Worm (Caenorhabditis elegans) whole organism, L1 larva: ENCODE data around the gene T28F12.1.

Experiments
- egl-27 ChIP-seq, 2 experiments: fragments of 150-350 bp in 1 of 2; sonication (generic microtip); optimal IDR thresholded peaks; 3 replicates each; lab custom pipeline; 2017 to 2018; ENCODE audit warnings: missing biosample characterization in 2 of 2, missing genetic modification characterization in 2 of 2, missing genetic modification reagents in 2 of 2
- mdl-1 ChIP-seq, 2 experiments: fragments of 150-350 bp; optimal IDR thresholded peaks; 2 replicates each; lab custom pipeline; 2014 to 2017; ENCODE audit warnings: missing biosample characterization in 2 of 2, missing genetic modification characterization in 2 of 2, inconsistent platforms in 1 of 2
- nhr-71 ChIP-seq: sonication (generic microtip); optimal IDR thresholded peaks from 2 replicates; lab custom pipeline; 2016; ENCODE audit warnings: mild to moderate bottlenecking, missing genetic modification characterization, moderate library complexity, missing compliant biosample characterization
- pqm-1 ChIP-seq: sonication (generic microtip); optimal IDR thresholded peaks from 3 replicates; lab custom pipeline; 2017; ENCODE audit warnings: missing biosample characterization, missing genetic modification characterization
- skn-1 ChIP-seq: fragments of 150-350 bp; optimal IDR thresholded peaks from 2 replicates; lab custom pipeline; 2014; ENCODE audit warnings: missing biosample characterization, missing genetic modification characterization
- ztf-11 ChIP-seq, 2 experiments: sonication (generic microtip); optimal IDR thresholded peaks; 2 replicates each; lab custom pipeline; 2016 to 2017; ENCODE audit warnings: missing genetic modification characterization in 2 of 2, missing biosample characterization in 1 of 2, missing compliant biosample characterization in 1 of 2

DNA sequence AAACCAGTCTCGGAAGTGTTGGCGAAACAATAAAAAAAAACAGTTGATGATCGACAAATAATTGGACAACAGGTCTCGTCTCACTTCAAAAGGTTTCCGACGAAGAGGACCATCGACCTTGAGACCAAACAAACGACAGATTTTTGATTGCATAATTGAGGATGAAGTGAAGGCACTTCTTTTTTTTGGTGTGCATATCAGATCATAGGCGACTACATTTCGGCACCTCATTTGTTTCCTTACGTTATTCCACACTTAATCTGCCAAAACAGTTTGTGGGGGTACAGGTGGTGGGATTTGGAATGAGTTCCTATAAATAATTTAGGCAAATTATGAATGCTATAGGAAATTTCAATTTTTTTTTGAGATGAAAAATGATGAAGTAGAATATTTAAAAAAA, 26.2 kb upstream of the T28F12.1 start:
- TF ChIP-seq mdl-1 (tag; optimal IDR thresholded peaks at IDR 0.05; lab: Kevin White, UChicago) (no peak), ztf-11 (tag; optimal IDR thresholded peaks at IDR 0.05; lab: Kevin White, UChicago) (no peak), egl-27 (tag; optimal IDR thresholded peaks at IDR 0.05; lab: Kevin White, UChicago) (no peak), nhr-71 (tag; lab: Kevin White, UChicago) (no peak), pqm-1 (no peak), skn-1 (tag; lab: Kevin White, UChicago) (no peak)
